Fruit fly (Drosophila melanogaster) whole organism, embryonic: Measurements from ENCODE around the gene lute.
A peak's percentile ranks its signal among the peaks of the same experiment; 100 is the strongest.

Experiments
- Bgb ChIP-seq: fragments of 200-800 bp; sonication (Bioruptor generic); IDR thresholded peaks from 2 replicates; pipeline ENCODE4 v1.3.6; 2022; ENCODE audit warnings: missing biosample characterization, missing genetic modification characterization; ENCODE audit not compliant: partially characterized antibody
- CG10462 ChIP-seq: fragments of 200-800 bp; sonication (Bioruptor generic); optimal IDR thresholded peaks from 2 replicates; lab custom pipeline; 2016; ENCODE audit warnings: missing biosample characterization, missing genetic modification characterization
- CG10979 ChIP-seq: fragments of 200-800 bp; sonication (Bioruptor generic); optimal IDR thresholded peaks from 2 replicates; lab custom pipeline; 2018; ENCODE audit warnings: missing biosample characterization, mild to moderate bottlenecking, missing genetic modification characterization, moderate library complexity
- CG11456 ChIP-seq: fragments of 200-800 bp; sonication (Bioruptor generic); IDR thresholded peaks from 3 replicates; pipeline ENCODE4 v1.3.6; 2022; ENCODE audit warnings: missing biosample characterization, missing genetic modification characterization
- CG11504 ChIP-seq: fragments of 200-800 bp; sonication (Bioruptor generic); optimal IDR thresholded peaks from 3 replicates; lab custom pipeline; 2019; ENCODE audit warnings: missing biosample characterization, mild to moderate bottlenecking, missing genetic modification characterization, moderate library complexity
- CG12299 ChIP-seq: fragments of 200-800 bp; sonication (Bioruptor generic); optimal IDR thresholded peaks from 2 replicates; lab custom pipeline; 2018; ENCODE audit warnings: missing biosample characterization, mild to moderate bottlenecking, missing genetic modification characterization
- CG13894 ChIP-seq: fragments of 200-800 bp; sonication (Bioruptor generic); optimal IDR thresholded peaks from 3 replicates; lab custom pipeline; 2018; ENCODE audit warnings: missing biosample characterization, mild to moderate bottlenecking, missing genetic modification characterization, moderate library complexity
- CG14050 ChIP-seq: fragments of 200-800 bp; sonication (Bioruptor generic); IDR thresholded peaks from 3 replicates; pipeline ENCODE4 v1.3.6; 2022; ENCODE audit warnings: missing biosample characterization, missing genetic modification characterization
- CG15601 ChIP-seq: fragments of 200-800 bp; sonication (Bioruptor generic); optimal IDR thresholded peaks from 3 replicates; lab custom pipeline; 2019; ENCODE audit warnings: missing biosample characterization, mild to moderate bottlenecking, missing genetic modification characterization, moderate library complexity
- CG16779 ChIP-seq: fragments of 200-800 bp; sonication (Bioruptor generic); IDR thresholded peaks from 2 replicates; pipeline ENCODE4 v1.3.6; 2022; ENCODE audit warnings: missing biosample characterization, missing genetic modification characterization
- CG17359 ChIP-seq: fragments of 200-800 bp; sonication (Bioruptor generic); optimal IDR thresholded peaks from 3 replicates; lab custom pipeline; 2018; ENCODE audit warnings: missing biosample characterization, mild to moderate bottlenecking, missing genetic modification characterization, moderate library complexity
- CG17829 ChIP-seq: fragments of 200-800 bp; optimal IDR thresholded peaks from 2 replicates; lab custom pipeline; 2019; ENCODE audit warnings: missing biosample characterization, mild to moderate bottlenecking, missing genetic modification characterization, moderate library complexity
- CG32772 ChIP-seq: fragments of 200-800 bp; sonication (Bioruptor generic); IDR thresholded peaks from 2 replicates; pipeline ENCODE4 v1.3.6; 2022; ENCODE audit warnings: missing biosample characterization, missing genetic modification characterization
- CG3995 ChIP-seq: fragments of 200-800 bp; sonication (Bioruptor generic); optimal IDR thresholded peaks from 3 replicates; lab custom pipeline; 2016; ENCODE audit warnings: missing biosample characterization, missing genetic modification characterization
- CG4328 ChIP-seq: fragments of 200-800 bp; sonication (Bioruptor generic); optimal IDR thresholded peaks from 3 replicates; lab custom pipeline; 2017; ENCODE audit warnings: missing biosample characterization, missing genetic modification reagents, missing genetic modification characterization
- CG4707 ChIP-seq: fragments of 200-800 bp; sonication (Bioruptor generic); optimal IDR thresholded peaks from 2 replicates; lab custom pipeline; 2018; ENCODE audit warnings: missing biosample characterization, mild to moderate bottlenecking, missing genetic modification characterization, moderate library complexity
- CG4854 ChIP-seq: fragments of 200-800 bp; sonication (Bioruptor generic); optimal IDR thresholded peaks from 2 replicates; lab custom pipeline; 2016; ENCODE audit warnings: missing biosample characterization, missing genetic modification characterization, inconsistent platforms
- CG5245 ChIP-seq: fragments of 200-800 bp; sonication (Bioruptor generic); optimal IDR thresholded peaks from 3 replicates; lab custom pipeline; 2016; ENCODE audit warnings: missing biosample characterization, missing genetic modification characterization
- CG6689 ChIP-seq: fragments of 200-800 bp; sonication (Bioruptor generic); IDR thresholded peaks from 2 replicates; pipeline ENCODE4 v1.3.6; 2022; ENCODE audit warnings: missing biosample characterization, missing genetic modification characterization
- CG6854 ChIP-seq: fragments of 200-800 bp; sonication (Bioruptor generic); optimal IDR thresholded peaks from 3 replicates; lab custom pipeline; 2017; ENCODE audit warnings: missing biosample characterization, mild to moderate bottlenecking, missing genetic modification characterization
- CG7987 ChIP-seq: fragments of 200-800 bp; sonication (Bioruptor generic); optimal IDR thresholded peaks from 2 replicates; lab custom pipeline; 2018; ENCODE audit warnings: missing biosample characterization, mild to moderate bottlenecking, missing genetic modification characterization, moderate library complexity
- CG8478 ChIP-seq: fragments of >200 bp; optimal IDR thresholded peaks from 2 replicates; lab custom pipeline; 2018
- Camta ChIP-seq: fragments of 200-800 bp; sonication (Bioruptor generic); optimal IDR thresholded peaks from 2 replicates; lab custom pipeline; 2016; ENCODE audit warnings: missing biosample characterization, missing genetic modification characterization
- D19A ChIP-seq: fragments of 200-800 bp; optimal IDR thresholded peaks from 3 replicates; lab custom pipeline; 2019; ENCODE audit warnings: missing biosample characterization, mild to moderate bottlenecking, missing genetic modification characterization, moderate library complexity
- Dbx ChIP-seq: fragments of 200-800 bp; sonication (Bioruptor generic); IDR thresholded peaks from 3 replicates; pipeline ENCODE4 v1.3.6; 2022; ENCODE audit warnings: missing biosample characterization, missing genetic modification characterization
- GATAe ChIP-seq: fragments of 200-800 bp; sonication (Bioruptor generic); conservative IDR thresholded peaks from 2 replicates; pipeline ENCODE4 v1.3.6; 2022; ENCODE audit warnings: missing biosample characterization, missing genetic modification characterization
- Mrtf ChIP-seq: fragments of 200-800 bp; sonication (Bioruptor generic); IDR thresholded peaks from 3 replicates; pipeline ENCODE4 v1.3.6; 2022; ENCODE audit warnings: missing biosample characterization, missing genetic modification characterization
- NC2α ChIP-seq: fragments of 200-800 bp; sonication (Bioruptor generic); optimal IDR thresholded peaks from 2 replicates; lab custom pipeline; 2016; ENCODE audit warnings: missing biosample characterization, missing genetic modification characterization
- NK7.1 ChIP-seq: fragments of 200-800 bp; sonication (Bioruptor generic); optimal IDR thresholded peaks from 3 replicates; lab custom pipeline; 2016; ENCODE audit warnings: missing biosample characterization, missing genetic modification characterization
- Nf-YA ChIP-seq: fragments of 200-800 bp; sonication (Bioruptor generic); IDR thresholded peaks from 2 replicates; pipeline ENCODE4 v1.3.6; 2022; ENCODE audit warnings: missing biosample characterization, missing genetic modification characterization
- Sry-δ ChIP-seq: fragments of 200-800 bp; sonication (Bioruptor generic); optimal IDR thresholded peaks from 2 replicates; lab custom pipeline; 2016; ENCODE audit warnings: missing biosample characterization, missing genetic modification characterization
- aop ChIP-seq: fragments of 200-800 bp; sonication (Bioruptor generic); IDR thresholded peaks from 2 replicates; pipeline ENCODE4 v1.3.6; 2022; ENCODE audit warnings: missing biosample characterization, missing genetic modification characterization
- bcd ChIP-seq: fragments of 200-800 bp; sonication (Bioruptor generic); optimal IDR thresholded peaks from 2 replicates; lab custom pipeline; 2017; ENCODE audit warnings: missing biosample characterization, mild to moderate bottlenecking, missing genetic modification characterization
- bsh ChIP-seq, 2 experiments: fragments of 200-800 bp; sonication (Bioruptor generic); optimal IDR thresholded peaks; 2 replicates each; lab custom pipeline; 2017 to 2018; ENCODE audit warnings: mild to moderate bottlenecking in 2 of 2, missing biosample characterization in 2 of 2, missing genetic modification characterization in 2 of 2, moderate library complexity in 1 of 2
- cwo ChIP-seq: fragments of 200-800 bp; sonication (Bioruptor generic); optimal IDR thresholded peaks from 3 replicates; lab custom pipeline; 2017; ENCODE audit warnings: missing biosample characterization, missing genetic modification characterization, mild to moderate bottlenecking, moderate library complexity, missing genetic modification reagents
- dati ChIP-seq: fragments of 200-800 bp; sonication (Bioruptor generic); IDR thresholded peaks from 2 replicates; pipeline ENCODE4 v1.3.6; 2022; ENCODE audit warnings: missing biosample characterization, missing genetic modification characterization
- ewg ChIP-seq: fragments of 200-800 bp; sonication (Bioruptor generic); optimal IDR thresholded peaks from 3 replicates; lab custom pipeline; 2017; ENCODE audit warnings: mild to moderate bottlenecking, missing biosample characterization, missing genetic modification reagents, missing genetic modification characterization
- gcm2 ChIP-seq: fragments of 200-800 bp; sonication (Bioruptor generic); optimal IDR thresholded peaks from 2 replicates; lab custom pipeline; 2016; ENCODE audit warnings: missing biosample characterization, missing genetic modification characterization
- ham ChIP-seq: fragments of 200-800 bp; sonication (Bioruptor generic); IDR thresholded peaks from 2 replicates; pipeline ENCODE4 v1.3.6; 2022; ENCODE audit warnings: missing biosample characterization, missing genetic modification characterization
- lmd ChIP-seq: fragments of 200-800 bp; sonication (Bioruptor generic); IDR thresholded peaks from 2 replicates; pipeline ENCODE4 v1.3.6; 2022; ENCODE audit warnings: missing biosample characterization, missing genetic modification characterization
- oc ChIP-seq: fragments of 200-800 bp; sonication (Bioruptor generic); optimal IDR thresholded peaks from 2 replicates; lab custom pipeline; 2018; ENCODE audit warnings: missing biosample characterization, mild to moderate bottlenecking, missing genetic modification characterization, moderate library complexity
- peb ChIP-seq: fragments of 200-800 bp; sonication (Bioruptor generic); IDR thresholded peaks from 2 replicates; pipeline ENCODE4 v1.3.6; 2022; ENCODE audit warnings: missing biosample characterization, missing genetic modification characterization
- row ChIP-seq: fragments of 200-800 bp; sonication (Bioruptor generic); IDR thresholded peaks from 3 replicates; pipeline ENCODE4 v1.3.6; 2022; ENCODE audit warnings: missing biosample characterization, missing genetic modification characterization
- scrt ChIP-seq: fragments of 200-800 bp; sonication (Bioruptor generic); optimal IDR thresholded peaks from 2 replicates; lab custom pipeline; 2018; ENCODE audit warnings: missing biosample characterization, mild to moderate bottlenecking, missing genetic modification characterization, moderate library complexity
- sd ChIP-seq: fragments of 200-800 bp; sonication (Bioruptor generic); optimal IDR thresholded peaks from 3 replicates; lab custom pipeline; 2018; ENCODE audit warnings: missing biosample characterization, mild to moderate bottlenecking, missing genetic modification characterization, moderate library complexity
- slbo ChIP-seq: fragments of 200-800 bp; sonication (Bioruptor generic); IDR thresholded peaks from 2 replicates; pipeline ENCODE4 v1.3.6; 2022; ENCODE audit warnings: missing biosample characterization, missing genetic modification characterization
- slp2 ChIP-seq: fragments of 200-800 bp; sonication (Bioruptor generic); optimal IDR thresholded peaks from 2 replicates; lab custom pipeline; 2016; ENCODE audit warnings: missing biosample characterization, missing genetic modification characterization
- trh ChIP-seq: fragments of 200-800 bp; sonication (Bioruptor generic); optimal IDR thresholded peaks from 2 replicates; lab custom pipeline; 2016; ENCODE audit warnings: missing biosample characterization, missing genetic modification characterization
- vfl ChIP-seq: fragments of 200-800 bp; sonication (Bioruptor generic); optimal IDR thresholded peaks from 2 replicates; lab custom pipeline; 2016; ENCODE audit warnings: missing biosample characterization, missing genetic modification characterization
- yki ChIP-seq: fragments of >200 bp; optimal IDR thresholded peaks from 3 replicates; lab custom pipeline; 2018
- z ChIP-seq: fragments of 200-800 bp; sonication (Bioruptor generic); IDR thresholded peaks from 3 replicates; pipeline ENCODE4 v1.3.6; 2022; ENCODE audit warnings: missing biosample characterization, missing genetic modification characterization

Gene lute

DNA sequence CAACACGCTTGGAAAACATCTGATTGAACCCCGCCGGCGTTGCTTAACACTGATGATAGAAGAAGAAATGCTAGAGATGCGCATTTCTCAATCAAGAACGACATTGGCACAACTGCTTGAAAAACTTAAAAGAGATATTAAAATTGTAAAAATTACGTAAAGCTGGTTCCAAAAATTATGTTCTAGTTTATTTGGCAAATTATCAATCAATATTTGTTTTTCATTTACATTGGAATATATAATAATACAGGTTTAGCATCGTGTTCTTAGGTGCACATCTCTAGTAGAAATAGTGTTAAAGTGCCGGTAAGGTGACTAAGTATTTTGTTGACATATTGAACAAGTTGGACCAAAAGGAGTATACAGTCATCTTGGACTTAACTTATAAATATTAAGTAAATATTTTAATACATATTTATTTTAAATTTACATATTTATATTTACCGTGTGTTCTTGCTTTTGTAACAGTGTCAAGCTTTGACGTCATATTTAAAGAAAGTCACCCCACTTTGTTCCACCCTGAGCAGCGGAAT is 11.6 kb downstream of the lute start, which contains the start of the genes Brf and sds22 (continued):
- TF ChIP-seq CG5245 (GFP tag; lab: Kevin White, UChicago): peak; percentile 95
- peak; percentile 99 for TF ChIP-seq CG6689 (GFP tag; lab: Robert Waterston, UW)
- TF ChIP-seq ham: peak; percentile 80
- peak; percentile 95 for TF ChIP-seq bcd
- peak; percentile 93 for TF ChIP-seq CG32772 (GFP tag; lab: Robert Waterston, UW)
- TF ChIP-seq CG10462 (GFP tag; lab: Kevin White, UChicago): peak; percentile 93
- TF ChIP-seq ewg: peak; percentile 87
- peak; percentile 91 for TF ChIP-seq scrt (GFP tag; lab: Kevin White, UChicago)
- peak; percentile 96 for TF ChIP-seq CG17829
- TF ChIP-seq CG11504 (tag; lab: Kevin White, UChicago): peak; percentile 94
- peak; percentile 96 for TF ChIP-seq slbo (GFP tag; lab: Robert Waterston, UW)
- peak; percentile 41; the same call in 1 of the 3 replicates for TF ChIP-seq z (GFP tag; lab: Robert Waterston, UW)
- TF ChIP-seq CG4328 (GFP tag; lab: Kevin White, UChicago): peak; percentile 95
- TF ChIP-seq dati (GFP tag; lab: Robert Waterston, UW): peak; percentile 77
- peak; percentile 92 for TF ChIP-seq Camta (GFP tag; lab: Kevin White, UChicago)
- TF ChIP-seq vfl (GFP tag; lab: Kevin White, UChicago): peak; percentile 96
- TF ChIP-seq aop (GFP tag; lab: Robert Waterston, UW): peak; percentile 60; the same call in 1 of the 2 replicates
- peak; percentile 77 for TF ChIP-seq CG3995 (GFP tag; lab: Kevin White, UChicago)
- peak; percentile 74 for TF ChIP-seq GATAe (GFP tag; lab: Robert Waterston, UW)
- peak; percentile 92 for TF ChIP-seq CG17359
- TF ChIP-seq sd (tag; lab: Kevin White, UChicago): peak; percentile 88
- peak; percentile 87 for TF ChIP-seq CG14050 (GFP tag; lab: Robert Waterston, UW)
- peak; percentile 87 for TF ChIP-seq peb (GFP tag; lab: Robert Waterston, UW)
- TF ChIP-seq CG11456 (GFP tag; lab: Robert Waterston, UW): peak; percentile 90
- TF ChIP-seq gcm2 (GFP tag; lab: Kevin White, UChicago): peak; percentile 87
- peak; percentile 95 for TF ChIP-seq lmd (GFP tag; lab: Robert Waterston, UW)
- TF ChIP-seq CG6854: peak; percentile 67
- TF ChIP-seq Bgb (GFP tag; lab: Robert Waterston, UW): peak; percentile 74
- peak; percentile 93 for TF ChIP-seq slp2 (GFP tag; lab: Kevin White, UChicago)
- TF ChIP-seq D19A (tag; lab: Kevin White, UChicago): peak; percentile 87
- peak; percentile 95 for TF ChIP-seq Sry-δ
- TF ChIP-seq CG8478 (lab: Kevin White, UChicago): no peak
- peak; percentile 86 for TF ChIP-seq NK7.1
- TF ChIP-seq trh: peak; percentile 93
- peak; percentile 54 for TF ChIP-seq CG4707
- no peak for TF ChIP-seq yki
- TF ChIP-seq Nf-YA (GFP tag; lab: Robert Waterston, UW): peak; percentile 73; the same call in 1 of the 2 replicates
- TF ChIP-seq Dbx (GFP tag; lab: Robert Waterston, UW): peak; percentile 96
- TF ChIP-seq oc (tag; lab: Kevin White, UChicago): peak; percentile 88
- peak; percentile 98 for TF ChIP-seq CG15601 (tag; lab: Kevin White, UChicago)
- peak; percentile 90 for TF ChIP-seq CG12299
- TF ChIP-seq cwo (GFP tag; lab: Kevin White, UChicago): peak; percentile 84
- peak; percentile 94 for TF ChIP-seq CG4854
- TF ChIP-seq CG16779: 0 out of 2 replicates have a peak, but pooled peaks have one; percentile 47
- peak; percentile 70 for TF ChIP-seq CG7987 (GFP tag; lab: Kevin White, UChicago)
- peak; percentile 95 for TF ChIP-seq CG13894 (tag; lab: Kevin White, UChicago)
- TF ChIP-seq CG10979 (tag; lab: Kevin White, UChicago): peak; percentile 92
- peak; percentile 98 for TF ChIP-seq row (GFP tag; lab: Robert Waterston, UW)
- TF ChIP-seq Mrtf (GFP tag; lab: Robert Waterston, UW): peak; percentile 90
- peak; percentile 89 for TF ChIP-seq NC2α (GFP tag; lab: Kevin White, UChicago)
- peak; percentile 80 to 94 for TF ChIP-seq bsh (GFP tag; optimal IDR thresholded peaks at IDR 0.05; lab: Kevin White, UChicago)
